Worm (Caenorhabditis elegans): ENCODE data around the gene nhr-21.

Gene nhr-21

DNA sequence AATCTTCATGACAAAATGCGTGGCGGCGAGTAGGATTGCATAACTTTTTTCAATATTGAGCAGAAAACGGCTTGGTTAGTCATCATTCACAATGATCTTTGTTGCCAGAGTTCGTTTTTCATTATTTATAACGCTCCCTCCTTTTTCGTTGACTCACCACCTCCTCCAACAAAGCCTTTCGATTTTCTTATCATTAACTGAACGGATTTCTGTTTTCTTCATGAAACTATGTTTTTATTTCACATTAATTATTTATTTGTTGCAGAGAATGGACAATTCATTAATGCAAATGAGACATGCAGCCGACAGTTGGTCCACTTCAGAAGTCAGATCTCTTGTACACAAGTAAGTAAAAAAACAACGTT lies 55.6 kb downstream of the nhr-21 start, which contains the start of gene bath-44:
TSS of gene bath-44 (plus strand) at position 266 of the 365 bp plus-strand sequence.
- no peak for TF ChIP-seq ZK546.5 (tag; optimal IDR thresholded peaks at IDR 0.05)
- no peak for TF ChIP-seq crh-2 (tag; optimal IDR thresholded peaks at IDR 0.05)
- no peak for TF ChIP-seq ama-1 (optimal IDR thresholded peaks at IDR 0.05)
- TF ChIP-seq blmp-1 (tag; optimal IDR thresholded peaks at IDR 0.05; ENCODE audit: insufficient read depth) = no peak
- TF ChIP-seq lin-11 (tag; optimal IDR thresholded peaks at IDR 0.05) = no peak
- no peak for TF ChIP-seq sma-3 (GFP tag; optimal IDR thresholded peaks at IDR 0.05)
- TF ChIP-seq aly-2 (tag; optimal IDR thresholded peaks at IDR 0.05) = no peak
- no peak for TF ChIP-seq unc-62 (GFP tag; optimal IDR thresholded peaks at IDR 0.05)
- TF ChIP-seq nhr-25 (tag; optimal IDR thresholded peaks at IDR 0.05) = no peak
- no peak for TF ChIP-seq gmeb-1 (tag; optimal IDR thresholded peaks at IDR 0.05)

DNA sequence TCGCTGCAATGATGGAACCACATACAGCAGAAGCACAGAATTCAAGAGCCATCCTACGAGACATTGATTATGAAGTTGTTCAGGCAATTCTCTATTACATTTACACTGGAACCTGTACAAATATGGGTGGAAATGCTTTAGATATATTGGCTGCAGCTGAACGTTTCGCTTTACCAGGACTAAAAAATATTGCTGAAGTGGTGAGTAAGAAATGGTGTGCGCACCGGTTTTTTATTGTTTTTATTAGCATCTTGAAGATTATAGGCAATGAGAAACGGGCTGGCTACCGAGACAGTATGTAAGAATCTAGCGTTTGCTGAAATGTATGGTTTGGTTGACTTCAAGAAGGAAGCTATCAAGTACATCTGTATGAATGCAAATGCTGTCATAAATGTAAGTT lies 57.1 kb downstream of the nhr-21 start:
- no peak for TF ChIP-seq F13H6.1 (tag; optimal IDR thresholded peaks at IDR 0.05)
- TF ChIP-seq unc-62 (GFP tag; optimal IDR thresholded peaks at IDR 0.05) = no peak
- no peak for TF ChIP-seq ama-1 (optimal IDR thresholded peaks at IDR 0.05)
- TF ChIP-seq ZK546.5 (tag; optimal IDR thresholded peaks at IDR 0.05) = no peak
- no peak for TF ChIP-seq nhr-25 (tag; optimal IDR thresholded peaks at IDR 0.05)
- TF ChIP-seq ztf-4 (tag; optimal IDR thresholded peaks at IDR 0.05) = no peak
- no peak for TF ChIP-seq nhr-11 (tag; optimal IDR thresholded peaks at IDR 0.05)
- no peak for TF ChIP-seq sma-9 (GFP tag; optimal IDR thresholded peaks at IDR 0.05)
- TF ChIP-seq sma-9 (tag; optimal IDR thresholded peaks at IDR 0.05) = no peak
- no peak for TF ChIP-seq nhr-77 (tag; optimal IDR thresholded peaks at IDR 0.05)
- TF ChIP-seq ceh-82 (tag; optimal IDR thresholded peaks at IDR 0.05) = no peak
- TF ChIP-seq R02D3.7 (tag; optimal IDR thresholded peaks at IDR 0.05) = no peak
- no peak for TF ChIP-seq nhr-12 (tag; optimal IDR thresholded peaks at IDR 0.05)
- no peak for TF ChIP-seq elt-3 (tag; optimal IDR thresholded peaks at IDR 0.05)
- no peak for TF ChIP-seq Y55F3AM.14 (GFP tag; optimal IDR thresholded peaks at IDR 0.05)
- no peak for TF ChIP-seq nhr-23 (tag; optimal IDR thresholded peaks at IDR 0.05)
- TF ChIP-seq unc-55 (GFP tag; optimal IDR thresholded peaks at IDR 0.05) = no peak
- no peak for TF ChIP-seq aly-2 (tag; optimal IDR thresholded peaks at IDR 0.05)

DNA sequence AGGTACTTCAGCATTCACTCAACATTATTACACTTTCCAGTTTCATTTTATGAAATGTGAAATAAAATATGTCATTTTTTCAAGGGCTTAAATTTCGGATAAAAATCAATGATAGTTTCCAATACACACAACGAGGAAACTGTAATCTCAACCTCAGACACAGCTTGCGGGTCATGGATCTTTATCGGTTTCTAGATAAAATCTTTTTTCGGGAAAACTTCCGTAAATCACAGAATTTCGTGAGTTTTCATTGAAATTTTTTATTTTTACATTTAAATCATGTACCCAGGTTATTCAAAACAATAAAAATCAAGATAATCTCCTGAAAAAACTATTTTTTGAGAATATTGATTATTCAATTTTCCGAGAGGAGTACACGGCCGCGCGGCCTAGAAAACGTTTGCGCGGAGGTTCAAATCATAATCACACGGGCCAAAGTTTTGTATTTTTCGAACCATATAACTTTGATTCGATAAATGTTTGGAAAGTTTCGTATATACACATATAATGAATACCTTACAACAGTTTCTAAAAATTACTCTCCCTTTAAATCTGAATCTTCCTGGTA lies 58.3 kb downstream of the nhr-21 start:
- TF ChIP-seq lsy-2 (tag; optimal IDR thresholded peaks at IDR 0.05) = peak in 1 of 2 experiments; percentile 17
- no peak for TF ChIP-seq ztf-1 (GFP tag; conservative IDR thresholded peaks at IDR 0.05)
- peak; percentile 28 for TF ChIP-seq sem-4 (tag; optimal IDR thresholded peaks at IDR 0.05)
- TF ChIP-seq ztf-11 (tag; optimal IDR thresholded peaks at IDR 0.05) = no peak
- no peak for TF ChIP-seq dmd-4 (tag; optimal IDR thresholded peaks at IDR 0.05)
- no peak for TF ChIP-seq nhr-77 (tag; optimal IDR thresholded peaks at IDR 0.05)
- peak; percentile 24 for TF ChIP-seq nhr-21 (tag; optimal IDR thresholded peaks at IDR 0.05)
- peak; percentile 0 for TF ChIP-seq ama-1 (optimal IDR thresholded peaks at IDR 0.05)
- TF ChIP-seq nhr-25 (tag; optimal IDR thresholded peaks at IDR 0.05) = peak; percentile 25
- TF ChIP-seq sma-3 (GFP tag; optimal IDR thresholded peaks at IDR 0.05) = peak; percentile 33
- no peak for TF ChIP-seq ceh-16 (tag; optimal IDR thresholded peaks at IDR 0.05)
- no peak for TF ChIP-seq nhr-129 (tag; optimal IDR thresholded peaks at IDR 0.05)

DNA sequence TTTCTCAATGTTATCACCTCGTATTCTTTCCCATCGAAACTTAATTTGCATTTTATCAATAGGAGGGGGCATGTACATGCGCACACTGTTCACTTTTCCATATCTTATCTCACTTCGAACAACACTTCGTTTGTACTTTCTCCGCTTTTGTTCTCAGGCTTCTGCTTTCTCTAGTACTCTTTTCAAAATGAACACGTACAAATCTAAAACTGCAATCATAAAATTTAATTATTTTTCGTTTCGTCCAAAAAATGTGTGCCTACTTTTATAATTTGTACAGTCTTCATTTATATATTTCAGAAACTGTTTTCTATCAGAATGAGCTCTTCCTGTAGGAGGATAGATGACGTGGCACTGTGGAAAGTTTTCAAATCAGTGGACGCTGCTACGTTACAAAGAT lies 59.7 kb downstream of the nhr-21 start, which contains the start of gene C07D10.1:
TSS of gene C07D10.1 (plus strand) at position 301 of the 400 bp plus-strand sequence.
- no peak for TF ChIP-seq ztf-4 (tag; optimal IDR thresholded peaks at IDR 0.05)
- no peak for TF ChIP-seq C34F6.9 (tag; optimal IDR thresholded peaks at IDR 0.05)
- no peak for TF ChIP-seq Y55F3AM.14 (GFP tag; optimal IDR thresholded peaks at IDR 0.05)
- no peak for TF ChIP-seq nhr-23 (tag; optimal IDR thresholded peaks at IDR 0.05)
- TF ChIP-seq ama-1 (optimal IDR thresholded peaks at IDR 0.05) = no peak
- TF ChIP-seq ceh-16 (tag; optimal IDR thresholded peaks at IDR 0.05) = no peak
